Worm (Caenorhabditis elegans) whole organism, L1 larva: ENCODE data around the gene srh-268.

Experiments used
- hlh-4 ChIP-seq: sonication (generic microtip); optimal IDR thresholded peaks from 2 replicates; lab custom pipeline; 2016; ENCODE audit warnings: mild to moderate bottlenecking, missing genetic modification characterization, missing compliant biosample characterization
- lin-15B ChIP-seq: fragments of 150-350 bp; sonication (generic microtip); optimal IDR thresholded peaks from 3 replicates; lab custom pipeline; 2014; ENCODE audit warnings: missing biosample characterization, missing genetic modification characterization
- lin-35 ChIP-seq, 2 experiments: fragments of 150-350 bp; optimal IDR thresholded peaks; 2 replicates each; lab custom pipeline; 2014; ENCODE audit warnings: missing biosample characterization in 2 of 2, missing genetic modification characterization in 2 of 2, missing genetic modification reagents in 2 of 2
- sup-37 ChIP-seq: fragments of 200-800 bp; sonication (Bioruptor generic); optimal IDR thresholded peaks from 2 replicates; lab custom pipeline; 2018; ENCODE audit warnings: mild to moderate bottlenecking, missing genetic modification characterization, missing compliant biosample characterization

DNA sequence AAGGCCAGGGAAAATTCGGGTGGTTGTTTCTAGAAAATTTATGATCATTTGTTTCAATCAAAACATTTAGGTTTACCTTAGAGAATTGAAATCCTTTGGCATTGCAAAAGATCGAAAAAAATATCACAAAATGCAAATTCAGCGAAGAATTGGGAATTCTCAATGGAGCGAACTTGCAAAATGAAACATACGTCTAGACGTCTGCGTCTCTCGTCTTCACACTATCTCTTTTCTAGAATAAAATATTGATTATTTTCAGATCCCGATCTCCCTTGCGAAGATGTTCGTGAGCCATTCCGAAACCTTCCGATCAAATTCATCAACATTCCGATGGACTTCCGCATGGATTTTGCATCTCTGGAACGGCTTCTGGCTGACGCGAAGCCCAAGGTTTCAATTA, 41.3 kb downstream of the srh-268 start, which contains the start of gene ets-6:
- TF ChIP-seq sup-37 (GFP tag; lab: Kevin White, UChicago) (no peak), lin-15B (tag; lab: Kevin White, UChicago) (peak; percentile 2), lin-35 (GFP tag; optimal IDR thresholded peaks at IDR 0.05; lab: Kevin White, UChicago) (peak; percentile 58 to 79), hlh-4 (tag; lab: Kevin White, UChicago) (no peak)
